Worm (Caenorhabditis elegans) whole organism, L2 larva: ENCODE data around the gene C23H3.5.

Experiments
- blmp-1 ChIP-seq: sonication (generic microtip); optimal IDR thresholded peaks from 2 replicates; lab custom pipeline; 2017; ENCODE audit warnings: missing genetic modification characterization, mild to moderate bottlenecking, missing compliant biosample characterization, antibody characterized with exemption, moderate library complexity; ENCODE audit not compliant: insufficient read depth
- dmd-4 ChIP-seq: sonication (generic microtip); optimal IDR thresholded peaks from 2 replicates; lab custom pipeline; 2017; ENCODE audit warnings: missing biosample characterization, missing genetic modification characterization
- elt-1 ChIP-seq: fragments of 150-350 bp; optimal IDR thresholded peaks from 2 replicates; lab custom pipeline; 2014; ENCODE audit warnings: missing biosample characterization, missing genetic modification characterization
- fos-1 ChIP-seq: fragments of 150-350 bp; optimal IDR thresholded peaks from 2 replicates; lab custom pipeline; 2014; ENCODE audit warnings: missing biosample characterization, missing genetic modification characterization
- lin-39 ChIP-seq: fragments of 150-350 bp; optimal IDR thresholded peaks from 2 replicates; lab custom pipeline; 2014; ENCODE audit warnings: missing biosample characterization, missing genetic modification reagents, missing genetic modification characterization
- nhr-23 ChIP-seq: fragments of 150-350 bp; optimal IDR thresholded peaks from 2 replicates; lab custom pipeline; 2014; ENCODE audit warnings: missing biosample characterization, missing genetic modification reagents, missing genetic modification characterization
- unc-62 ChIP-seq: fragments of 150-350 bp; optimal IDR thresholded peaks from 2 replicates; lab custom pipeline; 2014; ENCODE audit warnings: missing biosample characterization, missing genetic modification reagents, missing genetic modification characterization
- zag-1 ChIP-seq: fragments of 150-350 bp; optimal IDR thresholded peaks from 2 replicates; lab custom pipeline; 2014; ENCODE audit warnings: missing biosample characterization, missing genetic modification characterization

- TF ChIP-seq lin-39 (tag; lab: Kevin White, UChicago) (no peak), unc-62 (GFP tag; lab: Kevin White, UChicago) (no peak), elt-1 (tag; lab: Kevin White, UChicago) (no peak), nhr-23 (tag; lab: Kevin White, UChicago) (no peak), blmp-1 (tag; lab: Kevin White, UChicago) (no peak), fos-1 (tag; lab: Kevin White, UChicago) (no peak), zag-1 (tag; lab: Kevin White, UChicago) (no peak), dmd-4 (tag; lab: Kevin White, UChicago) (no peak)
Measured at ce11 chrII:12685-13084, 34.7 kb upstream of the C23H3.5 start, which contains the start of gene best-3.
